Worm (Caenorhabditis elegans): ENCODE data around the gene ZK666.11.

- TF ChIP-seq flt-1 (GFP tag; IDR thresholded peaks at IDR 0.05), result no peak
- no peak for TF ChIP-seq cog-1 (tag; optimal IDR thresholded peaks at IDR 0.05)
- no peak for TF ChIP-seq klf-2 (GFP tag; conservative IDR thresholded peaks at IDR 0.05)
- TF ChIP-seq ref-1 (GFP tag; conservative IDR thresholded peaks at IDR 0.05), result no peak
- TF ChIP-seq ztf-29 (GFP tag; IDR thresholded peaks at IDR 0.05), result no peak
These were observed 37.5 kb downstream of the ZK666.11 start for ce11 chrII:10519863-10520262.
